Worm (Caenorhabditis elegans): ENCODE measurements around the gene F14H3.12.

Gene F14H3.12

DNA sequence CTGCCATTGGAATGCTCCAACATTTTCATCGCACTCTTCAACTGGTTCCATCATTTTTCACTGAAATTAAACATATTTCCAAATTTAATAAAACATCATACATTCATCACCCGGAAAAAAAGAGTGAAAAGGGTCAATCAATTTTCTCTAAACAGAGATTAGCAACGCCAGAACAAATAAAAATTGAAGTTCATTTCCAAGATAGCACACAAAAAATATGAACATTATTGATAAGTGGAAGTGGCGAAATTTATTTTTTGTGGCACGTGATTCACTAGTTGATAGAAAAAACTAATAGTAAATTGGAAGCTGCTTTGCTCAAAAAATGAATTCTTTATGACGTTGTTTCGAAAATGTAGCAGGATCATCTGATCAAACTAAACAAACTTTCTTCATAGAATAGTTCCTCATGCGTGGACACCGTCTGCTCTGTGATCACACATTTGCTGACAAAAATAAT is at the start of gene F14H3.12, which contains the start of gene srj-29:
Gene F14H3.12 (minus strand): TSS at position 74 of the 460 bp plus-strand sequence.
Gene srj-29 (plus strand): TSS at position 410 of the 460 bp plus-strand sequence.
- TF ChIP-seq ama-1 (optimal IDR thresholded peaks at IDR 0.05), result no peak

- TF ChIP-seq hmbx-1 (tag; optimal IDR thresholded peaks at IDR 0.05) (no peak), hmg-4 (GFP tag; optimal IDR thresholded peaks at IDR 0.05) (no peak), hnd-1 (tag; optimal IDR thresholded peaks at IDR 0.05) (no peak), sea-1 (GFP tag; conservative IDR thresholded peaks at IDR 0.05) (no peak), ceh-13 (GFP tag; optimal IDR thresholded peaks at IDR 0.05) (no peak), ets-7 (tag; optimal IDR thresholded peaks at IDR 0.05) (no peak), ceh-36 (tag; optimal IDR thresholded peaks at IDR 0.05) (no peak), tbx-11 (GFP tag; IDR thresholded peaks at IDR 0.05) (no peak)
These were observed 49.6 kb upstream of the F14H3.12 start, which contains the start of gene nhr-111 for ce11 chrV:16124739-16125138. TSS of gene nhr-111 (minus strand) at chrV:16124839.

- TF ChIP-seq F13C5.2 (tag; optimal IDR thresholded peaks at IDR 0.05), result no peak
- no peak for TF ChIP-seq scrt-1 (GFP tag; IDR thresholded peaks at IDR 0.05)
These were observed 46.3 kb upstream of the F14H3.12 start for ce11 chrV:16121451-16121850.

ce11 chrV:16120922-16121321 is 45.8 kb upstream of the F14H3.12 start, which contains the start of gene skr-3:
TSS of gene skr-3 (plus strand) at chrV:16121084.
- TF ChIP-seq ceh-13 (GFP tag; optimal IDR thresholded peaks at IDR 0.05) (no peak), hnd-1 (tag; optimal IDR thresholded peaks at IDR 0.05) (no peak), tbx-11 (GFP tag; IDR thresholded peaks at IDR 0.05) (no peak), hmg-4 (GFP tag; optimal IDR thresholded peaks at IDR 0.05) (no peak), B0310.2 (tag; optimal IDR thresholded peaks at IDR 0.05) (no peak), ama-1 (optimal IDR thresholded peaks at IDR 0.05) (no peak), tbx-37 (GFP tag; conservative IDR thresholded peaks at IDR 0.05) (no peak), hmbx-1 (tag; optimal IDR thresholded peaks at IDR 0.05) (no peak), pes-1 (GFP tag; IDR thresholded peaks at IDR 0.05) (no peak), ets-7 (tag; optimal IDR thresholded peaks at IDR 0.05) (no peak), sea-1 (GFP tag; conservative IDR thresholded peaks at IDR 0.05) (no peak), flt-1 (GFP tag; IDR thresholded peaks at IDR 0.05) (no peak), scrt-1 (GFP tag; IDR thresholded peaks at IDR 0.05) (no peak), tra-4 (tag; optimal IDR thresholded peaks at IDR 0.05) (no peak)

DNA sequence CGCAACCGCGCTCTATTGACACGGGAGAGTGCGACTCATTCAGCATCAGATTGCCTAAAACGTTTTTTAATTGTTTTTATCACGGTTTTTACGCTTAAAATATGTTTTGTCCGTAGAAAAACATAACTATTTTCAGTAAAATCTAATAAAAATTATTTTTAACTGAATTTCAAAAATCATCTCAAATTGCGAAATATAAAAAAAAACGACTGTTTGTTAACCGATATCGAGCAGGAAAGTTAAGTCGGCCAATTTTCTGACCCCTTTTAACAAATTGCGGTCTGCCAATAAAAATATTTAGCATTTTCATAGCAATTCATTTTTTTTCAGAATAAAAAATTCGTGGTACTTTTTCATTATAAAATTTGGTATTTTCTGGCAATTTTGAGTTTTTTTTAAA is 45.4 kb upstream of the F14H3.12 start:
- TF ChIP-seq ets-7 (tag; optimal IDR thresholded peaks at IDR 0.05) (no peak), flt-1 (GFP tag; IDR thresholded peaks at IDR 0.05) (no peak), scrt-1 (GFP tag; IDR thresholded peaks at IDR 0.05) (no peak), tbx-11 (GFP tag; IDR thresholded peaks at IDR 0.05) (no peak), pes-1 (GFP tag; IDR thresholded peaks at IDR 0.05) (no peak), ama-1 (optimal IDR thresholded peaks at IDR 0.05) (no peak), B0310.2 (tag; optimal IDR thresholded peaks at IDR 0.05) (no peak)

DNA sequence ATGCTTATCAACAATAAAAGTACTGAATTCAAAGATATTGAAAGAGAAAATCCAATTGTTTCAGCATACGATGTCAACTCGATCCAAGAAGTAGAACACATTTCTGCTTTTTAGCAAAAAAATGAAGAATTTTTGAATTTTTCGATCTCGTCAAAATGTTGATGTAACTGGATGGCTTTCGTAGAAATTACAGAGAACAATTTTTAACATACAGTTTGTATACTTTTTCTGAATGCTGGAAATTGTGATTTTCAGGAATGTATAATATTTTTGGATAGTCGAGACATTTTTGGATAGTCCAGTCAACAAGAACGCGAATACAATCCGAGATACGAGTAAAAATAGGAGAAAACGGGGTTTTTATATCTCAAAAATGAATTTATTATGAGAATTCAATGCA is 43.5 kb upstream of the F14H3.12 start, which contains the start of gene str-103:
Gene str-103 (minus strand): TSS at position 101 of the 400 bp plus-strand sequence.
- no peak for TF ChIP-seq ceh-36 (tag; optimal IDR thresholded peaks at IDR 0.05)
- no peak for TF ChIP-seq B0310.2 (tag; optimal IDR thresholded peaks at IDR 0.05)
- TF ChIP-seq ceh-13 (GFP tag; optimal IDR thresholded peaks at IDR 0.05), result no peak
- no peak for TF ChIP-seq hnd-1 (tag; optimal IDR thresholded peaks at IDR 0.05)
- no peak for TF ChIP-seq hmbx-1 (tag; optimal IDR thresholded peaks at IDR 0.05)
- no peak for TF ChIP-seq hmg-4 (GFP tag; optimal IDR thresholded peaks at IDR 0.05)
- no peak for TF ChIP-seq tra-4 (tag; optimal IDR thresholded peaks at IDR 0.05)
- no peak for TF ChIP-seq ama-1 (optimal IDR thresholded peaks at IDR 0.05)
- TF ChIP-seq pes-1 (GFP tag; IDR thresholded peaks at IDR 0.05), result no peak
- no peak for TF ChIP-seq tbx-11 (GFP tag; IDR thresholded peaks at IDR 0.05)
- no peak for TF ChIP-seq scrt-1 (GFP tag; IDR thresholded peaks at IDR 0.05)
- no peak for TF ChIP-seq ets-7 (tag; optimal IDR thresholded peaks at IDR 0.05)
- TF ChIP-seq flt-1 (GFP tag; IDR thresholded peaks at IDR 0.05), result no peak
- no peak for TF ChIP-seq tbx-37 (GFP tag; conservative IDR thresholded peaks at IDR 0.05)

DNA sequence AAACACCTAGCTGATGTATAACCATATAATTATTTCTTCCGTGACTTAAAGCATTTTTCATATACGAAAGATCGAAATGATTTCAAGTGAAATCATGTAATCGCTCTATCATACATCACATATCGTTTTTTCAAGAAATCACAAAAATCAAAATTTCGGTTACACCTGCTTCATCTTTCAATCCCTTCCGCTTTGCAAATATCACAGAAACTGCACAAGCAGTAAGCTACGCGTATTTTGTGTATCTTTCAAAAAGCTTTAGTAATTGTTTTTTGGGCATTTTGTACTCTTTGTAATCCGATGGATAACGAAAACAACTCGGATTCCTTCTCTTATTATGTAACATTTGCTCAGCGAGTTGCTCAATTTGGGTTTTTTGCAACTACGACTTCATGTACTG is 40.3 kb upstream of the F14H3.12 start, which contains the start of gene str-25:
Gene str-25 (plus strand): TSS at position 301 of the 400 bp plus-strand sequence.
- TF ChIP-seq ets-7 (tag; optimal IDR thresholded peaks at IDR 0.05) (no peak), ceh-36 (tag; optimal IDR thresholded peaks at IDR 0.05) (no peak), hmbx-1 (tag; optimal IDR thresholded peaks at IDR 0.05) (no peak), flt-1 (GFP tag; IDR thresholded peaks at IDR 0.05) (no peak), ceh-13 (GFP tag; optimal IDR thresholded peaks at IDR 0.05) (no peak), sea-1 (GFP tag; conservative IDR thresholded peaks at IDR 0.05) (no peak), scrt-1 (GFP tag; IDR thresholded peaks at IDR 0.05) (no peak), B0310.2 (tag; optimal IDR thresholded peaks at IDR 0.05) (no peak), tbx-11 (GFP tag; IDR thresholded peaks at IDR 0.05) (no peak), ama-1 (optimal IDR thresholded peaks at IDR 0.05) (no peak), aly-1 (tag; optimal IDR thresholded peaks at IDR 0.05) (no peak)

ce11 chrV:16114237-16114636 is 39.1 kb upstream of the F14H3.12 start, which contains the start of gene srxa-16:
TSS of gene srxa-16 (minus strand) at chrV:16114337.
- TF ChIP-seq tra-4 (tag; optimal IDR thresholded peaks at IDR 0.05), result no peak
- no peak for TF ChIP-seq ceh-13 (GFP tag; optimal IDR thresholded peaks at IDR 0.05)
- TF ChIP-seq ceh-36 (tag; optimal IDR thresholded peaks at IDR 0.05), result no peak
- TF ChIP-seq hnd-1 (tag; optimal IDR thresholded peaks at IDR 0.05), result no peak
- TF ChIP-seq ama-1 (optimal IDR thresholded peaks at IDR 0.05), result no peak
- TF ChIP-seq pes-1 (GFP tag; IDR thresholded peaks at IDR 0.05), result no peak
- TF ChIP-seq tbx-37 (GFP tag; conservative IDR thresholded peaks at IDR 0.05), result no peak

- no peak for TF ChIP-seq B0310.2 (tag; optimal IDR thresholded peaks at IDR 0.05)
These were observed 28.5 kb upstream of the F14H3.12 start, which contains the start of gene argk-1 for ce11 chrV:16103594-16103993. TSS of gene argk-1 (plus strand) at chrV:16103894.
